Worm (Caenorhabditis elegans) whole organism, L4/young adult: ENCODE measurements around the gene unc-47.

ENCODE experiments used
- W03F9.2 ChIP-seq: fragments of 150-350 bp; optimal IDR thresholded peaks from 2 replicates; lab custom pipeline; 2014; ENCODE audit warnings: missing biosample characterization, missing genetic modification characterization
- dao-5 ChIP-seq: sonication (generic microtip); optimal IDR thresholded peaks from 2 replicates; lab custom pipeline; 2016; ENCODE audit warnings: missing genotype, missing genetic modification characterization, moderate library complexity, missing compliant biosample characterization
- him-1 ChIP-seq: sonication (generic microtip); optimal IDR thresholded peaks from 2 replicates; lab custom pipeline; 2016; ENCODE audit warnings: missing genotype, missing genetic modification reagents, missing genetic modification characterization, missing compliant biosample characterization

DNA sequence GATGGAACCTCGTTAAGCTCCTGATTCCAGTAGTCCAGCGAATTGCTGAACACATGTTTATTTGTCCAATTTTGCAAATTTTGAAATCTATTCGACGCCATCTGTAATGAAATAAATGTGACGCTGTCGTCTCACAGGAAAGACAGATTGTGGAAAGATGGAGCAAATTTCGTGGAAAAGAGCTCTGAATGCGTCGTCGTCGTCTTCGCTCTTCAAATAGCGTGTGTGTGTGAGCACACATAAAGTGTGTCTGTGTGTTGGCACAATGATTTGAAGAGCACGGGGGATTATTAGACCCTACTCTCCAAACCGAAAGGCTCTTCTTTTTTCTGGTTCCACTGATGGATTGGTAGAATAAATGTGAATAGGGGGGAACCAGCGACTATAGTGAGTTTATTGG lies at the start of gene unc-47:
- TF ChIP-seq him-1 (tag; lab: Kevin White, UChicago) (no peak), W03F9.2 (tag; lab: Kevin White, UChicago) (no peak), dao-5 (tag; lab: Kevin White, UChicago) (no peak)
